Worm (Caenorhabditis elegans) whole organism, L4/young adult: ENCODE measurements around the gene mog-5.
"Not testable (repeated sequence)": the region's sequence is repeated elsewhere in the genome, so short reads cannot be mapped to it uniquely, and the experiment has no call there.

Experiments used
- W03F9.2 ChIP-seq: fragments of 150-350 bp; optimal IDR thresholded peaks from 2 replicates; lab custom pipeline; 2014; ENCODE audit warnings: missing biosample characterization, missing genetic modification characterization
- dao-5 ChIP-seq: sonication (generic microtip); optimal IDR thresholded peaks from 2 replicates; lab custom pipeline; 2016; ENCODE audit warnings: missing genotype, missing genetic modification characterization, moderate library complexity, missing compliant biosample characterization
- him-1 ChIP-seq: sonication (generic microtip); optimal IDR thresholded peaks from 2 replicates; lab custom pipeline; 2016; ENCODE audit warnings: missing genotype, missing genetic modification reagents, missing genetic modification characterization, missing compliant biosample characterization

Gene mog-5

DNA sequence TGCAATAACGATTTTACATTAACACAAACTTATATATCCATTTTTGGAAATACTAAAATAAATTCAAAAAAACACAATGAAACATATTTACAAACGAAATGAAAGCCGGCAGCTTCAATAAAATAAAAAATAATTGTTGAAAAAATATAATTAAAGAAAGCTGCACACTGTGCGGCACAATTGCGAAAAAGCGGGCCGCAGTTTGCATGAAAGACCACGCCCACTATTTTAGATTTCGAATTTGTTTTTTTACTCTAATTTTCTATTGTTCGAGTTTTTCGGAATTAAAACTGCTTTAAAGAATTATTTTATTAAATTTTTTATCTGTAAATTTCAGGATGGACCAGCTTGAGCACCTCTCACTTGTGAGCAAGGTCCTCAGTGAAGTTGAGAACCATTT is at the start of gene mog-5:
mog-5 (plus strand) TSS at position 338 of the 400 bp plus-strand sequence.
- TF ChIP-seq him-1 (tag; lab: Kevin White, UChicago) (no peak), dao-5 (no peak), W03F9.2 (tag; lab: Kevin White, UChicago) (no peak)

ce11 chrII:5350357-5350756 is 49.0 kb upstream of the mog-5 start, which contains the start of gene F09E5.8:
TSS of gene F09E5.8 (plus strand) at chrII:5350669.
- TF ChIP-seq him-1 (tag; lab: Kevin White, UChicago); dao-5; W03F9.2 (tag; lab: Kevin White, UChicago): not testable (repeated sequence)

ce11 chrII:5351799-5352198 is 47.5 kb upstream of the mog-5 start, which contains the start of gene F09E5.7:
TSS of gene F09E5.7 (plus strand) at chrII:5352099.
- TF ChIP-seq him-1 (tag; lab: Kevin White, UChicago): no peak
- TF ChIP-seq dao-5: no peak
- TF ChIP-seq W03F9.2 (tag; lab: Kevin White, UChicago): no peak

ce11 chrII:5353642-5354041 is 45.7 kb upstream of the mog-5 start:
- TF ChIP-seq W03F9.2 (tag; lab: Kevin White, UChicago) (no peak), dao-5 (peak; percentile 46), him-1 (tag; lab: Kevin White, UChicago) (no peak)

DNA sequence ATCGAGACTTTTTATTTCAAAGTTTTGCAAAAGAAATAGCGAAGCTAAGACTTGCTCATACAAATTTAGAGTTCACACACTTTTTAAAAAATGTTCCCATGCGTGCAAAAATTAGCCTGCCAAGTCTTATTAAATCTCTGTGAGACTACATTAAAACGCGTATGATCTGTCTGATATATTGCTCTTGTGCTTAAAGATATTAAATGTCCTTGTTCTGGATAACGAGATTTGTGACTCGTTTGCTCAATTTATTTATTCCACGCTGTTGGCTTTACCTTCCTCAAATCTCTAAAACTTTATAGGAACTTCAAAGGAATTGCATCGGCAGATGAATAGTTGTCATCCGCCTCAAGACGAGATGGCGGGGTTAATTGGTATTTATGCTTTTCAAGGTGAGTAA is 44.0 kb upstream of the mog-5 start, which contains the start of gene srg-69:
srg-69 (plus strand) TSS at position 301 of the 400 bp plus-strand sequence.
- TF ChIP-seq dao-5 (no peak), him-1 (tag; lab: Kevin White, UChicago) (no peak), W03F9.2 (tag; lab: Kevin White, UChicago) (no peak)

DNA sequence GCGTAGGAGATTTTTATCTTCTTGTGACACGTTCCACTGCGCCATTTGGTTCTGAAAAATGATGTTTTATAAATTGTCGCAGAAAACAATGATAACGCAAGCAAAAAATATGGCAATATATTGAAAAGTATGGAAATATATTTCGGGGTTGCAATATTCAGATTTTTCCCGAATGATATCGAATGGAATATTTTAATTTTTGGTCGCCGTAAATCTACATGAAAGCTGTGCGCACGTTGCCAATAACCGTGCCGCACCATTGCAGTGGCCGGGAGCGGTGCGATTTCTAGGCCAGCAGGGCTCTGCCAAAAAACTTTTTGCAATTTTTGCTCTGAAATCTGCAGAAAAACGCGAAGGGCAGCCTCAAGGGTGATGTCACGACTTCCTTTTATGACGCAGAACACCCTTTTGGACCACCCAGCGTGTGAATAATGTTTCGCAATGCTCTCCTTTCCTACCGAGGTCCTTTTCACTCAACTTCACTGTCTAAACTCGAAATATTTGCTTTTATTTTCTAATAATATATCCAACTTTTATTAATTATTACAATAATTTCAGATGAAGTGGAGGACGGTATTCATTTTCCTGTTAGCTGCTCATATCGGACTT is 41.1 kb upstream of the mog-5 start, which contains the start of the genes F09E5.11 and bmy-1:
F09E5.11 (minus strand) TSS at position 51 of the 609 bp plus-strand sequence.
bmy-1 (plus strand) TSS at position 559 of the 609 bp plus-strand sequence.
- TF ChIP-seq W03F9.2 (tag; lab: Kevin White, UChicago) (peak; percentile 67), him-1 (tag; lab: Kevin White, UChicago) (peak; percentile 38), dao-5 (no peak)

DNA sequence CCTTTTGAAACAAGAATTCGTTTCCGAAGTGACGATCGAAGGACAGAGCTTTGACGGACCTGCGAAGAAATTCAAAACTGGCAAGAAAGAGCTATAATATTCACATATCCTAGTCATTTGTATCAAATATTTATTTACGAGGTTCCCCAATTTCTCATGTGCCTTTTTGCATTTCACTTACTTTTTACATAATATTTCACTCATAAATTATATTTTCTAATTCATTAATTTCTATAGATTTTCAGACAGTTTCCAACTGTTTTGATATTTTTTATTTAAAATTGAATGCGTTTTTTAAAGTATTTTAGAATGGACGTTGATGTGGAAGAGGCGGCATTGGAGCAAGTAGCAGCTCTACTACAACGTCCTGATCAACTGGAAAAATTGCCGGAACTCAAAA is 40.1 kb upstream of the mog-5 start, which contains the start of gene sec-6:
sec-6 (plus strand) TSS at position 301 of the 400 bp plus-strand sequence.
- TF ChIP-seq W03F9.2 (tag; lab: Kevin White, UChicago) (no peak), him-1 (tag; lab: Kevin White, UChicago) (no peak), dao-5 (no peak)

DNA sequence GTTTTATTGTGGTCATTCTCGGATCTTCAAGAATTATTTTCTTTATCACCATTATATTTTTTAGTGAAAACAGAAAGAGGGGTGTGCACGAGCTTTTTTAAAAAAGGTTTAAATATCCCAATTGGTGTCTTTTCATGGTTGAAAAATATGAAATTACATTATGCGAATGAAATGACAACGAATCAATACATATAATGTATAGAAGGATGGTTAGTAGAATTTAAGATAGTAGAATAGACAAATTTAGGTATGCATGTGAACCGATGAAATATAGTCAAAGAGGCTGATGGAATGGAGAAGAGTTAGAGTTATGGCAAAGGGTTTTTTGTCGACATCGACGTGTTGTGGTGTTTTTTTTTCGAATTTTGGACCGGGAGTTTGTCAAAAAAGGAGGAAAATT is 34.8 kb upstream of the mog-5 start:
- TF ChIP-seq W03F9.2 (tag; lab: Kevin White, UChicago) (no peak), him-1 (tag; lab: Kevin White, UChicago) (no peak), dao-5 (no peak)

DNA sequence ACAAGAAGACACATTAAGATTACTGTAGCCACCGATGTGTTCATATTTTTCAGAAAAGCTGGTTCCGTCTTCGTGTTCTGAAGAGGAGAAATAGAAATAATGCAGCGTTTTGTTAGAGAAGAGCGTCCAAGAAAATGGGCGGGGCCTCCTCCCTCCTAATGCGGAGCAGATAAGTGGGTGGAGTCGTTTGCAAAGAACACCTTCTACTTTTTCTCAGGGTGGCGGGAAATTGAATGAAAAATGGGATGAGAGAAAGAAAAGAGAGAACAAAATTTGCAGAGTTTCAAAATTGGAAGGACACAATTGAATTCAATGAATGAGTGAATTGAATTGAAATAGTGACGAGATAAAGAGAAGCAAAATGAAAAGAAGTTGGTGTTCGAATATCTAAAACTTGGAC is 33.7 kb upstream of the mog-5 start, which contains the start of gene F09E5.16:
F09E5.16 (minus strand) TSS at position 101 of the 400 bp plus-strand sequence.
- TF ChIP-seq W03F9.2 (tag; lab: Kevin White, UChicago) (no peak), dao-5 (no peak), him-1 (tag; lab: Kevin White, UChicago) (no peak)

DNA sequence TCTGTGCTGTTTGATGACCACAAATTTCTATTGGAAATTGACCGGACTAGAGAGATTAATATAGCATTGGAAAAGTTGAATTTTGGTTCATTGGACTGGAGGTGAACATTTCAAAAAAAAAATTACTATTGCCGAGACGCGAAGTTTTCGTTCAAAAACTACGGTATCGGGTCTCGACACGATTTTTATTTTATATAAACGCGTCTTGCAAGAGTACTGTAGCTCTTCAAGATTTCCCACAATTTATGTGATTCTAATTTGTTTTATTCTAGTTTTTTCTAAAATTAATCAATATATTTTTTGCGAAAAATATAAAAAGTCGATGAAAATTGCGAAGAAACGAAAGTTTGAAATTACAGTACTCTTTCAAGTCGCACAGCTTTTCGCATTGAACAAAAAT is 28.7 kb upstream of the mog-5 start, which contains the start of gene F09E5.12:
F09E5.12 (minus strand) TSS at position 101 of the 400 bp plus-strand sequence.
- no peak for TF ChIP-seq W03F9.2 (tag; lab: Kevin White, UChicago)
- no peak for TF ChIP-seq dao-5
- TF ChIP-seq him-1 (tag; lab: Kevin White, UChicago): no peak

DNA sequence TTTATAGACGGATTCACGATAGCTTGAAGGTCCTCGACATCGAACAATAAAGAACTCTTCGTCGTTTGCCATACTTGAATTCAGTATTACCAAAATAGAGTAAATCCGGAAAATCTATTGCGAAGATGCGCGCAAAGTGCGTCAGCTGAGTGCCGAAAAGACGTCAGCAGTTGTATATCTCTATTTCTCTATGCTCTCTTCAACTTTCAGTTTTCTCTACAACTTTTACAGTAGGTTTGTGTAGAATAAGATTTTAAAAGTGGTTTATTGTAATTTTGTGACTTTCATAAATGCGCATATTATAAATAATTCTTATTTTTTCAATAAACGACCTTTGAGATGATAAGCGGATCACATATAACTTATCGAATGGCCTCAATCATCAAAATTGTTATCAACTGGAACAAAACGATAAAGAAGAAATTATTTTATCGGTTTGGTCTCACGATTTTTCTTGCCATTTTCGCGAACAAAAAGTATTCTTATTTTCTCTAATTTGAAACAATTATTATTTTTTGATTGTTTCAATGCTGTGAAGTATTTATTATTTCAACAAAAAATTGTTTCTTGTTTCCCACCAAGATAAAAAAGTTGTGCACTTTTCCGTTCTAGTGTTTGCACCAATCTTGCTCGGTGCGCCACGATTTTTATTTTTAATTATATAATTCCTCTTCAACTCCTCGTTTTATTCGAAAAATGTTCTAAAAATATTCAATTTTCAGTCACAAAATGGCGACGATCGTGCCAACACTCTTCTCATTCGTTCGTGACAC is 25.9 kb upstream of the mog-5 start, which contains the start of the genes agt-2 and F09E5.3:
agt-2 (minus strand) TSS at position 553 of the 773 bp plus-strand sequence.
F09E5.3 (plus strand) TSS at position 723 of the 773 bp plus-strand sequence.
- peak; percentile 89 for TF ChIP-seq W03F9.2 (tag; lab: Kevin White, UChicago)
- TF ChIP-seq him-1 (tag; lab: Kevin White, UChicago): no peak

DNA sequence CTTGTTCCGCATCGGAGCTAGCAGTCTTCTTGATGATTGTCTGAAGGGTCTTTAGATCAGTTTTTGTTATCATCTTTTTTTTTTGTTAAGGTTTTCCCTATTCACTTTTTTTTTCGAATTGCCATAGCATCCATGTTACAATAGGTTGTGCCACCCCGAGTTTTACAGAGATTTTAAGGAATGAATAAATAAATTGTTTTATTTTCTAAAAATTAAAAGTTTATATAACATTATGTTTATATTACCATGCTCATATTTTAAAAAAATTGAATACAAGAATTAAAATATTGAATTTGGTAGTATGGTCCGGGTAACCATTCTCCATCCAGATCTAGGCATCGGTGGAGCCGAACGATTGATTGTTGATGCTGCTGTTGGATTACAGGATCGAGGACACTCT is 24.4 kb upstream of the mog-5 start, which contains the start of gene algn-2:
algn-2 (plus strand) TSS at position 301 of the 400 bp plus-strand sequence.
- TF ChIP-seq him-1 (tag; lab: Kevin White, UChicago) (no peak), dao-5 (no peak), W03F9.2 (tag; lab: Kevin White, UChicago) (no peak)

- TF ChIP-seq W03F9.2 (tag; lab: Kevin White, UChicago) (no peak), dao-5 (no peak), him-1 (tag; lab: Kevin White, UChicago) (no peak)
Observed at ce11 chrII:5377467-5378238, 21.7 kb upstream of the mog-5 start, which contains the start of gene prdx-2. TSS of gene prdx-2 (plus strand) at chrII:5378195.
